Worm (Caenorhabditis elegans) whole organism, early embryonic: Measurements from ENCODE around the gene Y73B6A.1.
A peak's percentile ranks its signal among the peaks of the same experiment; 100 is the strongest.

Experiments used
- B0310.2 ChIP-seq: sonication (generic microtip); optimal IDR thresholded peaks from 2 replicates; lab custom pipeline; 2016; ENCODE audit warnings: mild to moderate bottlenecking, missing genetic modification characterization, missing compliant biosample characterization
- F13C5.2 ChIP-seq: sonication (generic microtip); optimal IDR thresholded peaks from 2 replicates; lab custom pipeline; 2017; ENCODE audit warnings: mild to moderate bottlenecking, missing genetic modification characterization, inconsistent platforms, missing compliant biosample characterization
- aly-1 ChIP-seq: sonication (generic microtip); optimal IDR thresholded peaks from 2 replicates; lab custom pipeline; 2016; ENCODE audit warnings: missing genetic modification characterization, missing compliant biosample characterization
- ama-1 ChIP-seq: fragments of 150-350 bp; optimal IDR thresholded peaks from 2 replicates; lab custom pipeline; 2014
- ceh-13 ChIP-seq: fragments of 200-800 bp; sonication (Bioruptor generic); optimal IDR thresholded peaks from 2 replicates; lab custom pipeline; 2018; ENCODE audit warnings: mild to moderate bottlenecking, missing genetic modification characterization, missing compliant biosample characterization
- flt-1 ChIP-seq: fragments of 200-800 bp; sonication (Bioruptor generic); IDR thresholded peaks from 2 replicates; pipeline ENCODE4 v1.3.6; 2022; ENCODE audit warnings: missing genetic modification characterization, missing compliant biosample characterization
- hmbx-1 ChIP-seq: sonication (generic microtip); optimal IDR thresholded peaks from 2 replicates; lab custom pipeline; 2016; ENCODE audit warnings: mild to moderate bottlenecking, missing genetic modification characterization, missing compliant biosample characterization
- hmg-4 ChIP-seq: fragments of 200-800 bp; sonication (Bioruptor generic); optimal IDR thresholded peaks from 2 replicates; lab custom pipeline; 2018; ENCODE audit warnings: mild to moderate bottlenecking, missing genetic modification characterization, missing compliant biosample characterization
- hnd-1 ChIP-seq: sonication (generic microtip); optimal IDR thresholded peaks from 2 replicates; lab custom pipeline; 2016; ENCODE audit warnings: missing genetic modification characterization, missing compliant biosample characterization
- pes-1 ChIP-seq: fragments of 200-800 bp; sonication (Bioruptor generic); IDR thresholded peaks from 2 replicates; pipeline ENCODE4 v1.3.6; 2022; ENCODE audit warnings: missing genetic modification reagents, missing genetic modification characterization, missing compliant biosample characterization
- scrt-1 ChIP-seq: fragments of 200-800 bp; sonication (Bioruptor generic); IDR thresholded peaks from 2 replicates; pipeline ENCODE4 v1.3.6; 2022; ENCODE audit warnings: missing genetic modification characterization, missing compliant biosample characterization
- tbx-11 ChIP-seq: fragments of 200-800 bp; sonication (Bioruptor generic); IDR thresholded peaks from 2 replicates; pipeline ENCODE4 v1.3.6; 2022; ENCODE audit warnings: missing genetic modification characterization, missing compliant biosample characterization
- tra-4 ChIP-seq: sonication (generic microtip); optimal IDR thresholded peaks from 2 replicates; lab custom pipeline; 2017; ENCODE audit warnings: missing genetic modification characterization, missing compliant biosample characterization

ce11 chrIV:6648625-6649024, 19.2 kb downstream of the Y73B6A.1 start:
- TF ChIP-seq ama-1 = no peak
- TF ChIP-seq pes-1 = no peak
- TF ChIP-seq tra-4 = no peak
- peak; percentile 70 for TF ChIP-seq hmg-4
- no peak for TF ChIP-seq aly-1 (tag; lab: Kevin White, UChicago)
- no peak for TF ChIP-seq hnd-1 (tag; lab: Kevin White, UChicago)
- TF ChIP-seq tbx-11 (GFP tag; lab: Robert Waterston, UW) = no peak
- no peak; the same call in 1 of the 2 replicates for TF ChIP-seq flt-1 (GFP tag; lab: Robert Waterston, UW)
- TF ChIP-seq hmbx-1 (tag; lab: Kevin White, UChicago) = no peak
- no peak for TF ChIP-seq scrt-1
- TF ChIP-seq ceh-13 (GFP tag; lab: Kevin White, UChicago) = no peak
- TF ChIP-seq F13C5.2 = no peak
- peak; percentile 9 for TF ChIP-seq B0310.2 (tag; lab: Kevin White, UChicago)
